Worm (Caenorhabditis elegans) whole organism, young adult: ENCODE data around the gene dib-1.

Source experiments
- T26A5.8 ChIP-seq: sonication (generic microtip); optimal IDR thresholded peaks from 2 replicates; lab custom pipeline; 2016; ENCODE audit warnings: missing genetic modification characterization, missing compliant biosample characterization
- ZK185.1 ChIP-seq: sonication (generic microtip); optimal IDR thresholded peaks from 2 replicates; lab custom pipeline; 2016; ENCODE audit warnings: mild to moderate bottlenecking, missing genetic modification characterization, missing compliant biosample characterization; ENCODE audit not compliant: poor library complexity, severe bottlenecking
- fkh-3 ChIP-seq: sonication (generic microtip); optimal IDR thresholded peaks from 2 replicates; lab custom pipeline; 2016; ENCODE audit warnings: mild to moderate bottlenecking, missing genetic modification characterization, missing compliant biosample characterization
- hmg-1.2 ChIP-seq: fragments of 200-800 bp; sonication (Bioruptor generic); IDR thresholded peaks from 2 replicates; pipeline ENCODE4 v1.3.6; 2022; ENCODE audit warnings: missing genetic modification reagents, missing genetic modification characterization, missing compliant biosample characterization
- lir-1 ChIP-seq: fragments of 200-800 bp; sonication (Bioruptor generic); conservative IDR thresholded peaks from 2 replicates; pipeline ENCODE4 v1.3.6; 2022; ENCODE audit warnings: missing genetic modification reagents, missing genetic modification characterization, missing compliant biosample characterization
- mcd-1 ChIP-seq: fragments of 200-800 bp; sonication (Bioruptor generic); IDR thresholded peaks from 2 replicates; pipeline ENCODE4 v1.3.6; 2022; ENCODE audit warnings: missing genetic modification reagents, missing genetic modification characterization, missing compliant biosample characterization
- repo-1 ChIP-seq: sonication (generic microtip); optimal IDR thresholded peaks from 2 replicates; lab custom pipeline; 2017; ENCODE audit warnings: mild to moderate bottlenecking, missing genetic modification characterization, missing compliant biosample characterization
- unc-62 ChIP-seq: fragments of 150-350 bp; optimal IDR thresholded peaks from 2 replicates; lab custom pipeline; 2014; ENCODE audit warnings: missing biosample characterization, missing genetic modification reagents, missing genetic modification characterization

DNA sequence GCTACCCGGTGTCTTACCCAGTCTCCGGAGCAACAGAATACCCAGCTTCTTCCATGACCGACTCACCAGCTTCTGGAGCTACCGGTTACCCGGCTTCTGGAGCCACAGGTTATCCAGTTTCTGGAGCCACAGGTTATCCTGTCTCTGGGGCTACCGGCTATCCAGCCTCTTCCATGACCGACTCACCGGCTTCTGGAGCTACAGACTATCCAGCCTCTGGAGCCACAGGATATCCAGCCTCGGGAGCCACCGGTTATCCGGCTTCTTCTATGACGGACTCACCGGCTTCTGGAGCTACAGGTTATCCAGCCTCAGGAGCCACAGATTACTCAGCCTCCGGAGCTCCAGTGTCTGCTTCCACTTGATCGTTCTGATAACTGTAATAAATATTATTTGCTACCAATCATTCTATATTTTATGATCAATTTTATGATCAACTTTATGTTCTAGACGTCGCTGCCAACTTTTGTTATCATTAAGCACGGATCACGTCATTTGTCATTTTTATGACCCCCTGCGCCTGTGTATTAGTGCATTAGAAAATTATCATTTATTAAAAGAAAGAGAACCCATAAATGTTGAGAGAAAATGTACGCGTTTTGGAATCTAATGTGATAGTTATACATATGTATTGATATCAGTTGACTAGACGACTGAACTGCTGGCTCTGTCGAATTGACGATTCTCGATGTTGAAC lies 35.5 kb upstream of the dib-1 start:
- no peak for TF ChIP-seq fkh-3 (tag; lab: Kevin White, UChicago)
- no peak for TF ChIP-seq mcd-1
- peak; percentile 16 for TF ChIP-seq unc-62 (GFP tag; lab: Kevin White, UChicago)
- no peak for TF ChIP-seq lir-1 (GFP tag; lab: Robert Waterston, UW)
- TF ChIP-seq repo-1: no peak
- TF ChIP-seq ZK185.1 (tag; lab: Kevin White, UChicago): no peak
- TF ChIP-seq hmg-1.2 (GFP tag; lab: Robert Waterston, UW): no peak
- TF ChIP-seq T26A5.8 (tag; lab: Kevin White, UChicago): no peak
